Worm (Caenorhabditis elegans) whole organism, L4 larva: ENCODE measurements around the gene col-153.

ENCODE experiments used
- ama-1 ChIP-seq: fragments of 150-350 bp; optimal IDR thresholded peaks from 2 replicates; lab custom pipeline; 2014; ENCODE audit warnings: inconsistent platforms, mixed read lengths
- ceh-28 ChIP-seq: fragments of 150-350 bp; optimal IDR thresholded peaks from 2 replicates; lab custom pipeline; 2014; ENCODE audit warnings: missing biosample characterization, missing genetic modification reagents, missing genetic modification characterization
- ces-1 ChIP-seq: fragments of 150-350 bp; sonication (generic microtip); optimal IDR thresholded peaks from 4 replicates; lab custom pipeline; 2014; ENCODE audit warnings: missing biosample characterization, missing genetic modification reagents, missing genetic modification characterization
- lin-15B ChIP-seq: fragments of 150-350 bp; sonication (generic microtip); optimal IDR thresholded peaks from 3 replicates; lab custom pipeline; 2014; ENCODE audit warnings: missing biosample characterization, missing genetic modification characterization
- mes-2 ChIP-seq: sonication (generic microtip); optimal IDR thresholded peaks from 2 replicates; lab custom pipeline; 2016; ENCODE audit warnings: missing genotype, mild to moderate bottlenecking, missing genetic modification characterization, missing compliant biosample characterization; ENCODE audit not compliant: poor library complexity, severe bottlenecking
- nhr-25 ChIP-seq: sonication (generic microtip); optimal IDR thresholded peaks from 2 replicates; lab custom pipeline; 2017; ENCODE audit warnings: missing genetic modification characterization, mild to moderate bottlenecking, missing compliant biosample characterization, antibody characterized with exemption, moderate library complexity, borderline replicate concordance; ENCODE audit not compliant: insufficient read depth
- zag-1 ChIP-seq: fragments of 150-350 bp; optimal IDR thresholded peaks from 2 replicates; lab custom pipeline; 2014; ENCODE audit warnings: missing biosample characterization, missing genetic modification characterization

- TF ChIP-seq ama-1 (peak; percentile 83), ces-1 (GFP tag; lab: Kevin White, UChicago) (no peak), ceh-28 (tag; lab: Kevin White, UChicago) (no peak), nhr-25 (tag; lab: Kevin White, UChicago) (peak; percentile 97), mes-2 (tag; lab: Kevin White, UChicago) (peak; percentile 93), zag-1 (tag; lab: Kevin White, UChicago) (no peak), lin-15B (peak; percentile 77)
These were observed 15.9 kb downstream of the col-153 start, which contains the start of the genes ctf-4 and eef-1G for ce11 chrV:10965501-10965900.
